Fruit fly (Drosophila melanogaster) whole organism, embryonic: ENCODE measurements around the gene MESR3.

Source experiments
- Asciz ChIP-seq: fragments of 200-800 bp; sonication (Bioruptor generic); optimal IDR thresholded peaks from 2 replicates; lab custom pipeline; 2017; ENCODE audit warnings: missing biosample characterization, mild to moderate bottlenecking, missing genetic modification characterization, missing genetic modification reagents
- CG1024 ChIP-seq: fragments of 200-800 bp; sonication (Bioruptor generic); IDR thresholded peaks from 2 replicates; pipeline ENCODE4 v1.3.6; 2022; ENCODE audit warnings: missing biosample characterization, missing genetic modification characterization
- CG10274 ChIP-seq: fragments of 200-800 bp; sonication (Bioruptor generic); optimal IDR thresholded peaks from 3 replicates; lab custom pipeline; 2017; ENCODE audit warnings: missing biosample characterization, mild to moderate bottlenecking, missing genetic modification characterization
- CG10366 ChIP-seq: fragments of 200-800 bp; sonication (Bioruptor generic); IDR thresholded peaks from 2 replicates; pipeline ENCODE4 v1.3.6; 2022; ENCODE audit warnings: missing biosample characterization, missing genetic modification characterization
- CG12104 ChIP-seq: fragments of 200-800 bp; sonication (Bioruptor generic); optimal IDR thresholded peaks from 3 replicates; lab custom pipeline; 2016; ENCODE audit warnings: missing biosample characterization, missing genetic modification characterization
- CG14014 ChIP-seq: fragments of 200-800 bp; sonication (Bioruptor generic); IDR thresholded peaks from 2 replicates; pipeline ENCODE4 v1.3.6; 2022; ENCODE audit warnings: missing biosample characterization, missing genetic modification characterization
- CG15601 ChIP-seq: fragments of 200-800 bp; sonication (Bioruptor generic); optimal IDR thresholded peaks from 3 replicates; lab custom pipeline; 2019; ENCODE audit warnings: missing biosample characterization, mild to moderate bottlenecking, missing genetic modification characterization, moderate library complexity
- CG17328 ChIP-seq: fragments of 200-800 bp; sonication (Bioruptor generic); IDR thresholded peaks from 2 replicates; pipeline ENCODE4 v1.3.6; 2022; ENCODE audit warnings: missing biosample characterization, missing genetic modification characterization
- CG3065 ChIP-seq: fragments of 200-800 bp; sonication (Bioruptor generic); optimal IDR thresholded peaks from 2 replicates; lab custom pipeline; 2016; ENCODE audit warnings: missing biosample characterization, missing genetic modification characterization
- CG4360 ChIP-seq: fragments of 200-800 bp; sonication (Bioruptor generic); IDR thresholded peaks from 2 replicates; pipeline ENCODE4 v1.3.6; 2022; ENCODE audit warnings: missing biosample characterization, missing genetic modification characterization
- CG4707 ChIP-seq: fragments of 200-800 bp; sonication (Bioruptor generic); optimal IDR thresholded peaks from 2 replicates; lab custom pipeline; 2018; ENCODE audit warnings: missing biosample characterization, mild to moderate bottlenecking, missing genetic modification characterization, moderate library complexity
- CG7839 ChIP-seq: fragments of 200-800 bp; sonication (Bioruptor generic); optimal IDR thresholded peaks from 3 replicates; lab custom pipeline; 2018; ENCODE audit warnings: missing biosample characterization, mild to moderate bottlenecking, missing genetic modification characterization, moderate library complexity
- CG8089 ChIP-seq: fragments of 200-800 bp; sonication (Bioruptor generic); optimal IDR thresholded peaks from 3 replicates; lab custom pipeline; 2016; ENCODE audit warnings: missing biosample characterization, missing genetic modification characterization
- CG9609 ChIP-seq: fragments of 200-800 bp; sonication (Bioruptor generic); optimal IDR thresholded peaks from 3 replicates; lab custom pipeline; 2016; ENCODE audit warnings: missing biosample characterization, missing genetic modification characterization
- Camta ChIP-seq: fragments of 200-800 bp; sonication (Bioruptor generic); optimal IDR thresholded peaks from 2 replicates; lab custom pipeline; 2016; ENCODE audit warnings: missing biosample characterization, missing genetic modification characterization
- Ets65A ChIP-seq: fragments of 200-800 bp; sonication (Bioruptor generic); peaks from one replicate; lab custom pipeline; 2016; ENCODE audit warnings: missing biosample characterization, missing genetic modification characterization
- Fer1 ChIP-seq: fragments of 200-800 bp; sonication (Bioruptor generic); optimal IDR thresholded peaks from 2 replicates; lab custom pipeline; 2017; ENCODE audit warnings: missing biosample characterization, mild to moderate bottlenecking, missing genetic modification characterization
- H2.0 ChIP-seq: fragments of 200-800 bp; sonication (Bioruptor generic); IDR thresholded peaks from 2 replicates; pipeline ENCODE4 v1.3.6; 2022; ENCODE audit warnings: missing biosample characterization, missing genetic modification characterization
- HLHmδ ChIP-seq: fragments of 200-800 bp; sonication (Bioruptor generic); optimal IDR thresholded peaks from 2 replicates; lab custom pipeline; 2018; ENCODE audit warnings: missing biosample characterization, mild to moderate bottlenecking, missing genetic modification characterization, moderate library complexity
- Hmx ChIP-seq: fragments of 200-800 bp; sonication (Bioruptor generic); optimal IDR thresholded peaks from 2 replicates; lab custom pipeline; 2016; ENCODE audit warnings: missing biosample characterization, missing genetic modification characterization
- Sox100B ChIP-seq: fragments of 200-800 bp; sonication (Bioruptor generic); optimal IDR thresholded peaks from 3 replicates; lab custom pipeline; 2018; ENCODE audit warnings: missing biosample characterization, mild to moderate bottlenecking, missing genetic modification characterization
- Sox102F ChIP-seq: fragments of 200-800 bp; sonication (Bioruptor generic); optimal IDR thresholded peaks from 2 replicates; lab custom pipeline; 2018; ENCODE audit warnings: missing biosample characterization, mild to moderate bottlenecking, missing genetic modification characterization, moderate library complexity
- Stat92E ChIP-seq, 3 experiments: fragments of >200 bp in 2 of 3; fragments of 200-800 bp in 1 of 3; sonication (Bioruptor generic) in 1 of 3; optimal IDR thresholded peaks; 2 replicates each; lab custom pipeline; 2017 to 2019; ENCODE audit warnings: missing biosample characterization in 3 of 3, missing genetic modification characterization in 3 of 3, mild to moderate bottlenecking in 1 of 3, moderate library complexity in 1 of 3
- al ChIP-seq: fragments of 200-800 bp; sonication (Bioruptor generic); IDR thresholded peaks from 2 replicates; pipeline ENCODE4 v1.3.6; 2022; ENCODE audit warnings: missing biosample characterization, missing genetic modification characterization
- az2 ChIP-seq: fragments of 200-800 bp; sonication (Bioruptor generic); optimal IDR thresholded peaks from 3 replicates; lab custom pipeline; 2016; ENCODE audit warnings: missing biosample characterization, missing genetic modification characterization
- br ChIP-seq: fragments of >200 bp; optimal IDR thresholded peaks from 2 replicates; lab custom pipeline; 2017
- bsh ChIP-seq, 2 experiments: fragments of 200-800 bp; sonication (Bioruptor generic); optimal IDR thresholded peaks; 2 replicates each; lab custom pipeline; 2017 to 2018; ENCODE audit warnings: mild to moderate bottlenecking in 2 of 2, missing biosample characterization in 2 of 2, missing genetic modification characterization in 2 of 2, moderate library complexity in 1 of 2
- btn ChIP-seq: fragments of 200-800 bp; sonication (Bioruptor generic); optimal IDR thresholded peaks from 2 replicates; lab custom pipeline; 2016; ENCODE audit warnings: missing biosample characterization, missing genetic modification characterization
- crp ChIP-seq, 2 experiments: fragments of 200-800 bp; sonication (Bioruptor generic); optimal IDR thresholded peaks; 2 replicates in 1 of 2; 3 replicates in 1 of 2; lab custom pipeline; 2017; ENCODE audit warnings: missing biosample characterization in 2 of 2, missing genetic modification characterization in 2 of 2, mild to moderate bottlenecking in 1 of 2, moderate library complexity in 1 of 2
- en ChIP-seq: fragments of 200-800 bp; sonication (Bioruptor generic); optimal IDR thresholded peaks from 2 replicates; lab custom pipeline; 2016; ENCODE audit warnings: missing biosample characterization, missing genetic modification characterization
- eve ChIP-seq, 2 experiments: fragments of >200 bp; optimal IDR thresholded peaks; 2 replicates each; lab custom pipeline; 2017; ENCODE audit warnings: missing biosample characterization in 2 of 2, missing genetic modification characterization in 2 of 2
- ewg ChIP-seq: fragments of 200-800 bp; sonication (Bioruptor generic); optimal IDR thresholded peaks from 3 replicates; lab custom pipeline; 2017; ENCODE audit warnings: mild to moderate bottlenecking, missing biosample characterization, missing genetic modification reagents, missing genetic modification characterization
- fru ChIP-seq: fragments of >200 bp; optimal IDR thresholded peaks from 2 replicates; lab custom pipeline; 2017
- gce ChIP-seq: fragments of 200-800 bp; sonication (Bioruptor generic); IDR thresholded peaks from 3 replicates; pipeline ENCODE4 v1.3.6; 2022; ENCODE audit warnings: missing biosample characterization, missing genetic modification characterization
- gsb-n ChIP-seq: fragments of 200-800 bp; sonication (Bioruptor generic); optimal IDR thresholded peaks from 3 replicates; lab custom pipeline; 2018; ENCODE audit warnings: missing biosample characterization, mild to moderate bottlenecking, missing genetic modification characterization
- insv ChIP-seq, 2 experiments: fragments of 200-800 bp; sonication (Bioruptor generic); optimal IDR thresholded peaks; 3 replicates each; lab custom pipeline; 2016 to 2018; ENCODE audit warnings: missing biosample characterization in 2 of 2, missing genetic modification characterization in 2 of 2
- inv ChIP-seq: fragments of 200-800 bp; sonication (Bioruptor generic); IDR thresholded peaks from 2 replicates; pipeline ENCODE4 v1.3.6; 2022; ENCODE audit warnings: missing biosample characterization, missing genetic modification characterization; ENCODE audit not compliant: partially characterized antibody
- kah ChIP-seq: fragments of 200-800 bp; sonication (Bioruptor generic); optimal IDR thresholded peaks from 2 replicates; lab custom pipeline; 2018; ENCODE audit warnings: missing biosample characterization, mild to moderate bottlenecking, missing genetic modification characterization
- klu ChIP-seq: fragments of 200-800 bp; sonication (Bioruptor generic); IDR thresholded peaks from 2 replicates; pipeline ENCODE4 v1.3.6; 2022; ENCODE audit warnings: missing biosample characterization, missing genetic modification characterization
- lab ChIP-seq: fragments of 200-800 bp; sonication (Bioruptor generic); optimal IDR thresholded peaks from 3 replicates; lab custom pipeline; 2017; ENCODE audit warnings: missing biosample characterization, missing genetic modification characterization, mild to moderate bottlenecking, moderate library complexity, missing genetic modification reagents
- luna ChIP-seq: fragments of 200-800 bp; sonication (Bioruptor generic); optimal IDR thresholded peaks from 2 replicates; lab custom pipeline; 2016; ENCODE audit warnings: missing biosample characterization, missing genetic modification characterization
- mld ChIP-seq: fragments of 200-800 bp; sonication (Bioruptor generic); IDR thresholded peaks from 3 replicates; pipeline ENCODE4 v1.3.6; 2022; ENCODE audit warnings: missing biosample characterization, missing genetic modification characterization; ENCODE audit not compliant: partially characterized antibody
- peb ChIP-seq: fragments of 200-800 bp; sonication (Bioruptor generic); IDR thresholded peaks from 2 replicates; pipeline ENCODE4 v1.3.6; 2022; ENCODE audit warnings: missing biosample characterization, missing genetic modification characterization
- prd ChIP-seq, 3 experiments: fragments of >200 bp in 2 of 3; fragments of 200-800 bp in 1 of 3; sonication (Bioruptor generic) in 1 of 3; optimal IDR thresholded peaks in 2 of 3; IDR thresholded peaks in 1 of 3; 2 replicates in 2 of 3; 3 replicates in 1 of 3; pipeline versions ENCODE4 v1.3.6 to Lab custom; 2017 to 2022; ENCODE audit warnings: missing biosample characterization in 1 of 3, missing genetic modification characterization in 1 of 3
- pros ChIP-seq: fragments of 200-800 bp; sonication (Bioruptor generic); optimal IDR thresholded peaks from 3 replicates; lab custom pipeline; 2019; ENCODE audit warnings: missing biosample characterization, mild to moderate bottlenecking, missing genetic modification characterization, moderate library complexity
- rib ChIP-seq: fragments of 200-800 bp; sonication (Bioruptor generic); IDR thresholded peaks from 2 replicates; pipeline ENCODE4 v1.3.6; 2022; ENCODE audit warnings: missing biosample characterization, missing genetic modification characterization
- row ChIP-seq: fragments of 200-800 bp; sonication (Bioruptor generic); IDR thresholded peaks from 3 replicates; pipeline ENCODE4 v1.3.6; 2022; ENCODE audit warnings: missing biosample characterization, missing genetic modification characterization
- tx ChIP-seq: fragments of 200-800 bp; sonication (Bioruptor generic); optimal IDR thresholded peaks from 2 replicates; lab custom pipeline; 2016; ENCODE audit warnings: missing biosample characterization, missing genetic modification characterization

MESR3 gene

dm6 chr2L:18676948-18677820 is 60.1 kb downstream of the MESR3 start, which contains the start of the genes Mst36Fa and CG31751 (continued):
- TF ChIP-seq luna (GFP tag; lab: Kevin White, UChicago) (peak; percentile 63), pros (GFP tag; lab: Kevin White, UChicago) (no peak), eve (GFP tag; optimal IDR thresholded peaks at IDR 0.05; lab: Kevin White, UChicago) (no peak), bsh (GFP tag; optimal IDR thresholded peaks at IDR 0.05; lab: Kevin White, UChicago) (peak in 1 of 2 experiments; percentile 68), Hmx (GFP tag; lab: Kevin White, UChicago) (peak; percentile 9), Sox102F (GFP tag; lab: Kevin White, UChicago) (peak; percentile 67), Fer1 (peak; percentile 92), lab (GFP tag; lab: Kevin White, UChicago) (peak; percentile 94), Sox100B (GFP tag; lab: Kevin White, UChicago) (peak; percentile 86), Camta (GFP tag; lab: Kevin White, UChicago) (peak; percentile 84), en (GFP tag; lab: Kevin White, UChicago) (peak; percentile 45), CG8089 (GFP tag; lab: Kevin White, UChicago) (peak; percentile 85), Asciz (peak; percentile 91), peb (GFP tag; lab: Robert Waterston, UW) (no peak), CG17328 (GFP tag; lab: Robert Waterston, UW) (0 out of 2 replicates have a peak, but pooled peaks have one; percentile 32), row (GFP tag; lab: Robert Waterston, UW) (peak; percentile 42; the same call in 1 of the 3 replicates), prd (optimal IDR thresholded peaks at IDR 0.05; lab: Kevin White, UChicago) (no peak), prd (GFP tag; IDR thresholded peaks at IDR 0.05; lab: Robert Waterston, UW) (no peak), H2.0 (GFP tag; lab: Robert Waterston, UW) (no peak), gce (GFP tag; lab: Robert Waterston, UW) (peak; percentile 44; the same call in 1 of the 3 replicates), CG12104 (peak; percentile 73), CG10274 (peak; percentile 75), btn (peak; percentile 68), crp (GFP tag; optimal IDR thresholded peaks at IDR 0.05; lab: Kevin White, UChicago) (peak; percentile 90 to 98), Stat92E (GFP tag; optimal IDR thresholded peaks at IDR 0.05; lab: Kevin White, UChicago) (no peak), CG15601 (tag; lab: Kevin White, UChicago) (peak; percentile 87), al (GFP tag; lab: Robert Waterston, UW) (no peak), Ets65A (GFP tag; lab: Kevin White, UChicago) (no peak), ewg (peak; percentile 64), inv (GFP tag; lab: Robert Waterston, UW) (no peak), CG14014 (GFP tag; lab: Robert Waterston, UW) (peak; percentile 85; the same call in 1 of the 2 replicates), gsb-n (tag; lab: Kevin White, UChicago) (no peak), kah (GFP tag; lab: Kevin White, UChicago) (peak; percentile 63), az2 (peak; percentile 38), CG7839 (tag; lab: Kevin White, UChicago) (peak; percentile 45), br (lab: Kevin White, UChicago) (no peak), rib (GFP tag; lab: Robert Waterston, UW) (peak; percentile 67; the same call in 1 of the 2 replicates), CG4707 (GFP tag; lab: Kevin White, UChicago) (peak; percentile 77), CG1024 (peak; percentile 63; the same call in 1 of the 2 replicates), CG10366 (GFP tag; lab: Robert Waterston, UW) (peak; percentile 28; the same call in 1 of the 2 replicates), CG9609 (GFP tag; lab: Kevin White, UChicago) (peak; percentile 71), klu (GFP tag; lab: Robert Waterston, UW) (no peak), fru (lab: Kevin White, UChicago) (no peak), CG3065 (GFP tag; lab: Kevin White, UChicago) (peak; percentile 74), CG4360 (GFP tag; lab: Robert Waterston, UW) (peak; percentile 59), HLHmδ (GFP tag; lab: Kevin White, UChicago) (peak; percentile 72), mld (GFP tag; lab: Robert Waterston, UW) (no peak), tx (GFP tag; lab: Kevin White, UChicago) (peak; percentile 78), insv (GFP tag; optimal IDR thresholded peaks at IDR 0.05; lab: Kevin White, UChicago) (peak in 1 of 2 experiments; percentile 66)
